Worm (Caenorhabditis elegans): ENCODE measurements around the gene ztf-14.

Gene ztf-14

ce11 chrX:14478193-14478592 is 17.7 kb upstream of the ztf-14 start (continued):
- TF ChIP-seq lsy-27 (tag; optimal IDR thresholded peaks at IDR 0.05; ENCODE audit: borderline replicate concordance, insufficient read depth): no peak
- TF ChIP-seq F52B5.7 (tag; optimal IDR thresholded peaks at IDR 0.05): no peak
- no peak for TF ChIP-seq sptf-2 (GFP tag; optimal IDR thresholded peaks at IDR 0.05)
- TF ChIP-seq snpc-1.1 (tag; optimal IDR thresholded peaks at IDR 0.05; ENCODE audit: insufficient read depth): peak; percentile 85
- TF ChIP-seq hmg-1.2 (GFP tag; IDR thresholded peaks at IDR 0.05): peak; percentile 10; the same call in 1 of the 2 replicates
- no peak for TF ChIP-seq F33H1.4 (GFP tag; IDR thresholded peaks at IDR 0.05)
- no peak for TF ChIP-seq mcd-1 (GFP tag; IDR thresholded peaks at IDR 0.05)
- TF ChIP-seq unc-130 (GFP tag; optimal IDR thresholded peaks at IDR 0.05): no peak
- TF ChIP-seq attf-3 (GFP tag; conservative IDR thresholded peaks at IDR 0.05): no peak
- no peak for TF ChIP-seq xnd-1 (tag; optimal IDR thresholded peaks at IDR 0.05)
- no peak for TF ChIP-seq ztf-18 (tag; optimal IDR thresholded peaks at IDR 0.05)
- TF ChIP-seq ceh-27 (GFP tag; optimal IDR thresholded peaks at IDR 0.05): no peak
- no peak for TF ChIP-seq egl-44 (GFP tag; IDR thresholded peaks at IDR 0.05)
- TF ChIP-seq sdz-38 (tag; optimal IDR thresholded peaks at IDR 0.05): no peak
- TF ChIP-seq F10E7.11 (tag; optimal IDR thresholded peaks at IDR 0.05): no peak
- TF ChIP-seq nhr-90 (tag; optimal IDR thresholded peaks at IDR 0.05): no peak
- no peak for TF ChIP-seq unc-62 (GFP tag; optimal IDR thresholded peaks at IDR 0.05)
- TF ChIP-seq bed-1 (GFP tag; IDR thresholded peaks at IDR 0.05): no peak
- TF ChIP-seq tbp1 (GFP tag; optimal IDR thresholded peaks at IDR 0.05): peak; percentile 43
- no peak for TF ChIP-seq cebp-2 (GFP tag; IDR thresholded peaks at IDR 0.05)
- no peak for TF ChIP-seq ceh-100 (GFP tag; IDR thresholded peaks at IDR 0.05)
- peak; percentile 96 for TF ChIP-seq snpc-4 (GFP tag; optimal IDR thresholded peaks at IDR 0.05)
- TF ChIP-seq snpc-4 (tag; optimal IDR thresholded peaks at IDR 0.05): peak; percentile 92 to 98 (median 97)
- TF ChIP-seq F57C9.4 (tag; optimal IDR thresholded peaks at IDR 0.05): no peak
- 0 out of 2 replicates have a peak, but pooled peaks have one; percentile 16 for TF ChIP-seq ztf-25 (GFP tag; IDR thresholded peaks at IDR 0.05)
- no peak for TF ChIP-seq F55B11.4 (tag; optimal IDR thresholded peaks at IDR 0.05; ENCODE audit: borderline replicate concordance, insufficient read depth)
- no peak for TF ChIP-seq Y67H2A.10 (GFP tag; conservative IDR thresholded peaks at IDR 0.05)
- no peak for TF ChIP-seq ekl-4 (GFP tag; IDR thresholded peaks at IDR 0.05)
- TF ChIP-seq let-607 (tag; optimal IDR thresholded peaks at IDR 0.05): no peak
- TF ChIP-seq zfh-2 (GFP tag; conservative IDR thresholded peaks at IDR 0.05): no peak
- no peak for TF ChIP-seq ceh-40 (GFP tag; IDR thresholded peaks at IDR 0.05)
- TF ChIP-seq mel-28 (tag; optimal IDR thresholded peaks at IDR 0.05; ENCODE audit: borderline replicate concordance): no peak

DNA sequence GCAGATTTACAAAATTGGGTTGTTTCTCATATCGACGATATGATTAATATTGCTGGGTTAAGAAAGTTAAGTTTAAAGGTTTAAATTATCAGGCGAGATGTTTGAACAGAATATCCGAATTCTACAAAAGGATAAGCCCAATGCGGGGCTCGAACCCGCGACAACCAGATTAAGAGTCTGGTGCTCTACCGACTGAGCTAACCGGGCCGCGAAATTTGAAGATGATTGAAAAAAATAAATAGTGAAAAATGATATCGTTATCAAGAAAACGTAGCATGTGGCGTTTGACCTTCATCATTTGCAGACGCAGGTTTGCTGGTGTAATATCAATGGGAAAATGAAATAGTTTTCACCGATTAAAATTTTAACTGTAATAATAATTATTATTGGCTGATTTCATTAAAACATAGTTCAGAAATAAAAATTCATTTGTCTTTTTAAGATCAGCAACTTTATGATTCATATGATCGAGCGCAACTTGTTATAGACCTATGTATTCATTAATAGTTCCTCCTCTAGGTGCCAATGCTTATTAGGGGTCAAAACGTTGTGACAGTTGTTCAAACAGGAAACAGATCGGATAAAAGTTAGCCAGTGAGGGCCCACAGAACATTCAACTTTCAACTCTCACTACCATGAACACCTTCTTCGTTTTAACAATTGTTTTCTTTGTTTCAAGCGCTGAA is 17.0 kb upstream of the ztf-14 start, which contains the start of gene M163.11:
Gene M163.11, plus strand, starts transcription at position 636 of the 686 bp plus-strand sequence.
- TF ChIP-seq ZK185.1 (tag; optimal IDR thresholded peaks at IDR 0.05; ENCODE audit: poor library complexity, severe bottlenecking): peak; percentile 87
- peak; percentile 75 for TF ChIP-seq ztf-18 (tag; optimal IDR thresholded peaks at IDR 0.05)
- no peak for TF ChIP-seq unc-130 (GFP tag; optimal IDR thresholded peaks at IDR 0.05)
- TF ChIP-seq snpc-1.3 (tag; optimal IDR thresholded peaks at IDR 0.05; ENCODE audit: insufficient read depth): peak; percentile 63
- TF ChIP-seq chd-7 (tag; optimal IDR thresholded peaks at IDR 0.05): peak; percentile 61
- TF ChIP-seq lin-35 (GFP tag; optimal IDR thresholded peaks at IDR 0.05): peak in 1 of 3 experiments; percentile 62
- no peak for TF ChIP-seq unc-62 (GFP tag; optimal IDR thresholded peaks at IDR 0.05)
- 0 out of 2 replicates have a peak, but pooled peaks have one; percentile 77 for TF ChIP-seq cebp-2 (GFP tag; IDR thresholded peaks at IDR 0.05)
- TF ChIP-seq ceh-58 (GFP tag; IDR thresholded peaks at IDR 0.05): no peak
- no peak for TF ChIP-seq K12H6.12 (tag; optimal IDR thresholded peaks at IDR 0.05)
- peak; percentile 40 for TF ChIP-seq F49E8.2 (tag; optimal IDR thresholded peaks at IDR 0.05; ENCODE audit: insufficient read depth)
- TF ChIP-seq dox-1 (GFP tag; IDR thresholded peaks at IDR 0.05): peak; percentile 75
- peak; percentile 7 for TF ChIP-seq attf-5 (GFP tag; optimal IDR thresholded peaks at IDR 0.05)
- peak; percentile 15 for TF ChIP-seq ztf-26 (tag; optimal IDR thresholded peaks at IDR 0.05)
- TF ChIP-seq hrde-1 (tag; optimal IDR thresholded peaks at IDR 0.05; ENCODE audit: borderline replicate concordance): no peak
- TF ChIP-seq F57C9.4 (tag; optimal IDR thresholded peaks at IDR 0.05): no peak
- TF ChIP-seq nhr-120 (GFP tag; IDR thresholded peaks at IDR 0.05): no peak
- TF ChIP-seq Y79H2A.3 (GFP tag; conservative IDR thresholded peaks at IDR 0.05): no peak
- TF ChIP-seq T07F8.4 (tag; optimal IDR thresholded peaks at IDR 0.05): peak; percentile 58
